Worm (Caenorhabditis elegans): ENCODE results near the gene Y38H6A.5.

DNA sequence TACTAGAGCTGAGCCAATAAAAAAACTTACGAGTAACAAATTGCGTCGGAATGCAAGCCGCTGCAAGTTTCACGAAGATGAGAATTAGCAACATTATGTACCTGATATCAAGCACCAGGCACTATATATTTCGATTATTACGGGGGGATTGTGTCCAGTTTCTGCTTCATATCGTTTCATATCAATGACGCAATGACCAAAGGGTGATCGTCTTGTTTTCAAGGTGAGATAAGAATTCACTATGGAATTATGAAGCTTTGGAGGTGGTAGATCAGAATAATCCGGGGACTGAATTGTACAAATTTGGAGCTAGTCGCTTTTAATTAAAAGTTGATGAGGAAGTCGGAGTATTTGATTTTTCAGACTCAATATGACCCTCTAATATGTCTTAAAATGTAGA, 31.7 kb upstream of the Y38H6A.5 start, which contains the start of gene K02E2.8:
- TF ChIP-seq elt-3 (tag; optimal IDR thresholded peaks at IDR 0.05) (no peak), unc-62 (GFP tag; optimal IDR thresholded peaks at IDR 0.05) (no peak), nhr-28 (tag; optimal IDR thresholded peaks at IDR 0.05) (no peak), skn-1 (tag; optimal IDR thresholded peaks at IDR 0.05) (no peak), ztf-11 (tag; optimal IDR thresholded peaks at IDR 0.05) (no peak), ceh-16 (tag; optimal IDR thresholded peaks at IDR 0.05) (no peak), lin-39 (tag; optimal IDR thresholded peaks at IDR 0.05) (no peak), ama-1 (optimal IDR thresholded peaks at IDR 0.05) (no peak), nhr-11 (tag; optimal IDR thresholded peaks at IDR 0.05) (no peak), nhr-237 (tag; optimal IDR thresholded peaks at IDR 0.05) (no peak), ZK546.5 (tag; optimal IDR thresholded peaks at IDR 0.05) (no peak), ztf-4 (tag; optimal IDR thresholded peaks at IDR 0.05) (no peak)

All from whole organism, L3 larva.